Comparison of ENCODE assay signal across 1 fruit fly cellular context in genomic region chr3R:21269923-21270322, dm6.
TF ChIP-seq lines count a peak whose summit lies in the region.

Gene AP-2sigma, minus strand, starts transcription at chr3R:21270075.
Gene Idi, plus strand, starts transcription at chr3R:21270126.

TF ChIP-seq in whole organism, embryonic, 481 proteins besides CTCF, POLR2A, EP300 and RAD21 (continued from another document):
- TF ChIP-seq C15 (GFP tag; IDR thresholded peaks at IDR 0.05; lab: Robert Waterston, UW) (no peak), ro (GFP tag; IDR thresholded peaks at IDR 0.05; lab: Robert Waterston, UW) (no peak), sc (optimal IDR thresholded peaks at IDR 0.05; lab: Kevin White, UChicago) (no peak), sc (GFP tag; optimal IDR thresholded peaks at IDR 0.05; lab: Kevin White, UChicago) (no peak), CG12769 (tag; optimal IDR thresholded peaks at IDR 0.05; lab: Kevin White, UChicago) (no peak), ara (GFP tag; IDR thresholded peaks at IDR 0.05; lab: Robert Waterston, UW) (no peak), HmgZ (tag; optimal IDR thresholded peaks at IDR 0.05; lab: Kevin White, UChicago) (peak; percentile 81), CG31224 (GFP tag; IDR thresholded peaks at IDR 0.05; lab: Robert Waterston, UW) (no peak), dmrt11E (tag; optimal IDR thresholded peaks at IDR 0.05; lab: Kevin White, UChicago) (peak; percentile 27), kni (GFP tag; optimal IDR thresholded peaks at IDR 0.05; lab: Kevin White, UChicago) (peak; percentile 26)
TF ChIP-seq in whole organism, embryonic: peak in this region for 157.
